Worm (Caenorhabditis elegans) whole organism, late embryonic: ENCODE data around the gene R08E5.1.

Source experiments
- F13H6.1 ChIP-seq: sonication (generic microtip); optimal IDR thresholded peaks from 2 replicates; lab custom pipeline; 2016; ENCODE audit warnings: missing genetic modification characterization, missing compliant biosample characterization
- ama-1 ChIP-seq: fragments of 150-350 bp; optimal IDR thresholded peaks from 2 replicates; lab custom pipeline; 2014
- ceh-19 ChIP-seq: fragments of 200-800 bp; sonication (Bioruptor generic); optimal IDR thresholded peaks from 2 replicates; lab custom pipeline; 2018; ENCODE audit warnings: mild to moderate bottlenecking, missing genetic modification characterization, missing compliant biosample characterization
- ceh-2 ChIP-seq: sonication (generic microtip); optimal IDR thresholded peaks from 2 replicates; lab custom pipeline; 2016; ENCODE audit warnings: missing genotype, missing genetic modification characterization, missing compliant biosample characterization
- ceh-22 ChIP-seq: sonication (generic microtip); optimal IDR thresholded peaks from 2 replicates; lab custom pipeline; 2017; ENCODE audit warnings: missing biosample characterization, missing genetic modification characterization
- ceh-31 ChIP-seq: sonication (generic microtip); optimal IDR thresholded peaks from 2 replicates; lab custom pipeline; 2016; ENCODE audit warnings: missing genetic modification characterization, missing compliant biosample characterization
- ceh-34 ChIP-seq: sonication (generic microtip); optimal IDR thresholded peaks from 2 replicates; lab custom pipeline; 2016; ENCODE audit warnings: mild to moderate bottlenecking, missing genetic modification characterization, missing compliant biosample characterization
- che-1 ChIP-seq: sonication (generic microtip); optimal IDR thresholded peaks from 2 replicates; lab custom pipeline; 2016; ENCODE audit warnings: mild to moderate bottlenecking, missing genetic modification characterization, missing compliant biosample characterization
- dve-1 ChIP-seq: sonication (generic microtip); optimal IDR thresholded peaks from 2 replicates; lab custom pipeline; 2017; ENCODE audit warnings: antibody characterized with exemption, mild to moderate bottlenecking, missing genetic modification characterization, missing compliant biosample characterization
- elt-4 ChIP-seq: sonication (generic microtip); optimal IDR thresholded peaks from 2 replicates; lab custom pipeline; 2016; ENCODE audit warnings: missing genetic modification characterization, missing compliant biosample characterization
- ets-4 ChIP-seq: sonication (generic microtip); optimal IDR thresholded peaks from 2 replicates; lab custom pipeline; 2016; ENCODE audit warnings: missing genetic modification characterization, missing compliant biosample characterization
- eyg-1 ChIP-seq: sonication (generic microtip); optimal IDR thresholded peaks from 2 replicates; lab custom pipeline; 2016; ENCODE audit warnings: missing genotype, missing genetic modification characterization, missing compliant biosample characterization
- fkh-10 ChIP-seq: fragments of 150-350 bp; optimal IDR thresholded peaks from 2 replicates; lab custom pipeline; 2014; ENCODE audit warnings: missing biosample characterization, missing genetic modification reagents, missing genetic modification characterization
- hlh-13 ChIP-seq: fragments of 200-800 bp; sonication (Bioruptor generic); optimal IDR thresholded peaks from 2 replicates; lab custom pipeline; 2018; ENCODE audit warnings: mild to moderate bottlenecking, missing genetic modification characterization, missing compliant biosample characterization
- hlh-6 ChIP-seq: sonication (generic microtip); optimal IDR thresholded peaks from 2 replicates; lab custom pipeline; 2016; ENCODE audit warnings: missing genotype, missing genetic modification characterization, missing compliant biosample characterization
- lim-6 ChIP-seq: sonication (generic microtip); optimal IDR thresholded peaks from 2 replicates; lab custom pipeline; 2016; ENCODE audit warnings: missing genetic modification characterization, missing compliant biosample characterization
- mec-3 ChIP-seq: sonication (generic microtip); optimal IDR thresholded peaks from 2 replicates; lab custom pipeline; 2016; ENCODE audit warnings: borderline replicate concordance, missing genetic modification characterization, missing compliant biosample characterization
- nfya-1 ChIP-seq: sonication (generic microtip); optimal IDR thresholded peaks from 2 replicates; lab custom pipeline; 2017; ENCODE audit warnings: missing genetic modification characterization, mild to moderate bottlenecking, missing compliant biosample characterization, antibody characterized with exemption, moderate library complexity
- nhr-11 ChIP-seq: fragments of 150-350 bp; optimal IDR thresholded peaks from 2 replicates; lab custom pipeline; 2014; ENCODE audit warnings: missing biosample characterization, missing genetic modification characterization
- nhr-232 ChIP-seq: sonication (generic microtip); optimal IDR thresholded peaks from 2 replicates; lab custom pipeline; 2016; ENCODE audit warnings: missing genetic modification characterization, missing compliant biosample characterization
- npax-4 ChIP-seq: sonication (generic microtip); optimal IDR thresholded peaks from 2 replicates; lab custom pipeline; 2016; ENCODE audit warnings: missing genetic modification characterization, missing compliant biosample characterization
- pha-2 ChIP-seq: sonication (generic microtip); optimal IDR thresholded peaks from 2 replicates; lab custom pipeline; 2017; ENCODE audit warnings: mild to moderate bottlenecking, missing genetic modification characterization, missing compliant biosample characterization
- unc-42 ChIP-seq: sonication (generic microtip); optimal IDR thresholded peaks from 2 replicates; lab custom pipeline; 2016; ENCODE audit warnings: missing genotype, missing genetic modification characterization, missing compliant biosample characterization

The R08E5.1 gene

ce11 chrV:3743172-3743626 is 28.1 kb downstream of the R08E5.1 start, which contains the start of gene mtm-9:
mtm-9 (plus strand) TSS chrV:3743576.
- TF ChIP-seq F13H6.1 (tag; lab: Kevin White, UChicago) (no peak), ceh-19 (GFP tag; lab: Kevin White, UChicago) (no peak), ceh-34 (tag; lab: Kevin White, UChicago) (no peak), nfya-1 (peak; percentile 18), ceh-31 (tag; lab: Kevin White, UChicago) (peak; percentile 2), unc-42 (peak; percentile 4), hlh-13 (GFP tag; lab: Kevin White, UChicago) (no peak)
- TF ChIP-seq, all 69 proteins: peak for 3

- TF ChIP-seq hlh-6, result no peak
- TF ChIP-seq dve-1 (tag; lab: Kevin White, UChicago), result no peak
- TF ChIP-seq nhr-232, result no peak
- no peak for TF ChIP-seq npax-4
- no peak for TF ChIP-seq ama-1
- no peak for TF ChIP-seq pha-2 (tag; lab: Kevin White, UChicago)
- TF ChIP-seq mec-3 (tag; lab: Kevin White, UChicago), result no peak
- no peak for TF ChIP-seq ceh-22 (tag; lab: Kevin White, UChicago)
- TF ChIP-seq ets-4 (tag; lab: Kevin White, UChicago), result no peak
- no peak for TF ChIP-seq ceh-34 (tag; lab: Kevin White, UChicago)
- no peak for TF ChIP-seq elt-4
- TF ChIP-seq che-1, result no peak
- TF ChIP-seq lim-6 (tag; lab: Kevin White, UChicago), result no peak
- no peak for TF ChIP-seq fkh-10 (GFP tag; lab: Kevin White, UChicago)
Measured at ce11 chrV:3739302-3739701, 32.0 kb downstream of the R08E5.1 start, which contains the start of gene hpo-36. hpo-36 (minus strand) TSS chrV:3739402.

ce11 chrV:3738409-3738808 is 32.9 kb downstream of the R08E5.1 start:
- TF ChIP-seq ceh-2 (tag; lab: Kevin White, UChicago) (no peak), eyg-1 (tag; lab: Kevin White, UChicago) (no peak), unc-42 (peak; percentile 9)

- TF ChIP-seq nhr-11 (tag; lab: Kevin White, UChicago) (no peak), npax-4 (no peak)
Measured at ce11 chrV:3724772-3725171, 46.5 kb downstream of the R08E5.1 start, which contains the start of gene str-30. str-30 (plus strand) TSS chrV:3725072.
